Fruit fly (Drosophila melanogaster) whole organism, wandering third instar larva: ENCODE data around the gene CG4041.
A peak's percentile ranks its signal among the peaks of the same experiment; 100 is the strongest.

Source experiments
- Abd-B ChIP-seq: fragments of >200 bp; optimal IDR thresholded peaks from 2 replicates; lab custom pipeline; 2017; ENCODE audit warnings: missing biosample characterization, missing genetic modification characterization
- CG32264 ChIP-seq: fragments of 200-800 bp; sonication (Bioruptor generic); optimal IDR thresholded peaks from 2 replicates; lab custom pipeline; 2016; ENCODE audit warnings: missing biosample characterization, missing genetic modification characterization
- CG9705 ChIP-seq: fragments of 200-800 bp; sonication (Bioruptor generic); optimal IDR thresholded peaks from 2 replicates; lab custom pipeline; 2018; ENCODE audit warnings: missing biosample characterization, mild to moderate bottlenecking, missing genetic modification characterization
- CrebA ChIP-seq: fragments of 200-800 bp; sonication (Bioruptor generic); optimal IDR thresholded peaks from 2 replicates; lab custom pipeline; 2016; ENCODE audit warnings: missing biosample characterization, mild to moderate bottlenecking, missing genetic modification characterization, borderline replicate concordance
- Dfd ChIP-seq: fragments of >200 bp; optimal IDR thresholded peaks from 2 replicates; lab custom pipeline; 2017; ENCODE audit warnings: missing biosample characterization, missing genetic modification characterization
- Dif ChIP-seq: fragments of 200-275, 200-300 bp; sonication (Bioruptor generic); optimal IDR thresholded peaks from 2 replicates; lab custom pipeline; 2018; ENCODE audit warnings: missing biosample characterization, missing genetic modification characterization; ENCODE audit not compliant: partially characterized antibody
- GATAd ChIP-seq: sonication (Bioruptor generic); optimal IDR thresholded peaks from 2 replicates; lab custom pipeline; 2016; ENCODE audit warnings: missing biosample characterization, missing genetic modification characterization
- HLH106 ChIP-seq: fragments of 200-800 bp; optimal IDR thresholded peaks from 3 replicates; lab custom pipeline; 2019; ENCODE audit warnings: missing biosample characterization, mild to moderate bottlenecking, missing genetic modification characterization, moderate library complexity
- Hnf4 ChIP-seq: fragments of 200-800 bp; sonication (Bioruptor generic); optimal IDR thresholded peaks from 2 replicates; lab custom pipeline; 2016; ENCODE audit warnings: missing biosample characterization, mild to moderate bottlenecking, missing genetic modification characterization
- Hr78 ChIP-seq: fragments of >200 bp; optimal IDR thresholded peaks from 2 replicates; lab custom pipeline; 2017; ENCODE audit warnings: missing biosample characterization, missing genetic modification characterization
- Hr83 ChIP-seq: fragments of 200-300 bp; sonication (Bioruptor generic); optimal IDR thresholded peaks from 2 replicates; lab custom pipeline; 2016; ENCODE audit warnings: missing biosample characterization, mild to moderate bottlenecking, missing genetic modification characterization, moderate library complexity; ENCODE audit not compliant: poor library complexity, severe bottlenecking
- Jra ChIP-seq: sonication (Bioruptor generic); optimal IDR thresholded peaks from 2 replicates; lab custom pipeline; 2016; ENCODE audit warnings: missing biosample characterization, missing genetic modification characterization
- Mio ChIP-seq: sonication (Bioruptor generic); optimal IDR thresholded peaks from 2 replicates; lab custom pipeline; 2016; ENCODE audit warnings: missing biosample characterization, missing genetic modification characterization
- Myc ChIP-seq: fragments of >200 bp; optimal IDR thresholded peaks from 2 replicates; lab custom pipeline; 2017
- N ChIP-seq: fragments of >200 bp; optimal IDR thresholded peaks from 2 replicates; lab custom pipeline; 2018; ENCODE audit warnings: missing biosample characterization, missing external identifiers, missing genetic modification characterization
- OdsH ChIP-seq: fragments of 200-800 bp; sonication (Bioruptor generic); optimal IDR thresholded peaks from 2 replicates; lab custom pipeline; 2016; ENCODE audit warnings: missing biosample characterization, mild to moderate bottlenecking, missing genetic modification characterization
- Rel ChIP-seq, 2 experiments: fragments of 200-800 bp; sonication (Bioruptor generic) in 1 of 2; optimal IDR thresholded peaks; 2 replicates in 1 of 2; 3 replicates in 1 of 2; lab custom pipeline; 2016 to 2019; ENCODE audit warnings: mild to moderate bottlenecking in 2 of 2, missing biosample characterization in 2 of 2, missing genetic modification characterization in 2 of 2, moderate library complexity in 1 of 2
- Sp1 ChIP-seq: fragments of 200-800 bp; sonication (Bioruptor generic); optimal IDR thresholded peaks from 3 replicates; lab custom pipeline; 2019; ENCODE audit warnings: missing biosample characterization, mild to moderate bottlenecking, missing genetic modification characterization, moderate library complexity
- Vsx2 ChIP-seq: fragments of 200-300, 225-300 bp; sonication (Bioruptor generic); optimal IDR thresholded peaks from 2 replicates; lab custom pipeline; 2018; ENCODE audit warnings: missing biosample characterization, missing genetic modification characterization; ENCODE audit not compliant: partially characterized antibody
- br ChIP-seq: fragments of 200-800 bp; sonication (Bioruptor generic); optimal IDR thresholded peaks from 2 replicates; lab custom pipeline; 2016; ENCODE audit warnings: missing biosample characterization, missing genetic modification characterization
- brk ChIP-seq: fragments of 200-800 bp; sonication (Bioruptor generic); optimal IDR thresholded peaks from 2 replicates; lab custom pipeline; 2016; ENCODE audit warnings: missing biosample characterization, mild to moderate bottlenecking, missing genetic modification characterization
- dl ChIP-seq, 2 experiments: fragments of 175-275, 200-275 bp in 1 of 2; fragments of 200-275 bp in 1 of 2; sonication (Bioruptor generic); optimal IDR thresholded peaks; lab custom pipeline; 2018; ENCODE audit warnings: mild to moderate bottlenecking in 2 of 2, missing biosample characterization in 2 of 2, missing genetic modification characterization in 2 of 2, moderate library complexity in 2 of 2; ENCODE audit not compliant: partially characterized antibody in 2 of 2, insufficient read depth in 1 of 2
- dmrt93B ChIP-seq: fragments of 200-800 bp; sonication (Bioruptor generic); optimal IDR thresholded peaks from 2 replicates; lab custom pipeline; 2018; ENCODE audit warnings: missing biosample characterization, mild to moderate bottlenecking, missing genetic modification characterization
- dsf ChIP-seq: sonication (Bioruptor generic); optimal IDR thresholded peaks from 2 replicates; lab custom pipeline; 2016; ENCODE audit warnings: missing biosample characterization, missing genetic modification characterization, borderline replicate concordance
- ey ChIP-seq: fragments of 200-800 bp; sonication (Bioruptor generic); optimal IDR thresholded peaks from 2 replicates; lab custom pipeline; 2016; ENCODE audit warnings: missing biosample characterization, missing genetic modification characterization
- foxo ChIP-seq, 2 experiments: fragments of 200-800 bp; sonication (Bioruptor generic); optimal IDR thresholded peaks; 2 replicates in 1 of 2; 3 replicates in 1 of 2; lab custom pipeline; 2016 to 2017; ENCODE audit warnings: missing biosample characterization in 2 of 2, missing genetic modification characterization in 2 of 2
- fru ChIP-seq: fragments of 200-800 bp; sonication (Bioruptor generic); optimal IDR thresholded peaks from 3 replicates; lab custom pipeline; 2016; ENCODE audit warnings: missing biosample characterization, mild to moderate bottlenecking, missing genetic modification characterization
- h ChIP-seq: fragments of 200-800 bp; sonication (Bioruptor generic); optimal IDR thresholded peaks from 3 replicates; lab custom pipeline; 2016; ENCODE audit warnings: missing biosample characterization, mild to moderate bottlenecking, missing genetic modification characterization
- jim ChIP-seq: fragments of 175-275, 200-325 bp; sonication (Bioruptor generic); optimal IDR thresholded peaks from 2 replicates; lab custom pipeline; 2016; ENCODE audit warnings: missing biosample characterization, mild to moderate bottlenecking, missing genetic modification characterization
- lola ChIP-seq: fragments of >200 bp; optimal IDR thresholded peaks from 2 replicates; lab custom pipeline; 2017; ENCODE audit warnings: missing biosample characterization, missing genetic modification characterization
- pan ChIP-seq: fragments of >200 bp; optimal IDR thresholded peaks from 2 replicates; lab custom pipeline; 2017
- psq ChIP-seq: fragments of 200-800 bp; sonication (Bioruptor generic); optimal IDR thresholded peaks from 3 replicates; lab custom pipeline; 2017; ENCODE audit warnings: missing biosample characterization, mild to moderate bottlenecking, missing genetic modification characterization, moderate library complexity
- rgr ChIP-seq: fragments of 200-800 bp; sonication (Bioruptor generic); optimal IDR thresholded peaks from 3 replicates; lab custom pipeline; 2016; ENCODE audit warnings: missing biosample characterization, mild to moderate bottlenecking, missing genetic modification characterization
- sage ChIP-seq: fragments of 200-800 bp; sonication (Bioruptor generic); optimal IDR thresholded peaks from 2 replicates; lab custom pipeline; 2016; ENCODE audit warnings: missing biosample characterization, mild to moderate bottlenecking, missing genetic modification characterization
- sv ChIP-seq: fragments of 200-800 bp; sonication (Bioruptor generic); optimal IDR thresholded peaks from 3 replicates; lab custom pipeline; 2016; ENCODE audit warnings: missing biosample characterization, missing genetic modification characterization
- tai ChIP-seq: sonication (Bioruptor generic); optimal IDR thresholded peaks from 2 replicates; lab custom pipeline; 2016; ENCODE audit warnings: missing biosample characterization, missing genetic modification characterization
- usp ChIP-seq: fragments of >200 bp; optimal IDR thresholded peaks from 2 replicates; lab custom pipeline; 2017; ENCODE audit warnings: missing biosample characterization, missing genetic modification characterization
- woc ChIP-seq: sonication (Bioruptor generic); optimal IDR thresholded peaks from 2 replicates; lab custom pipeline; 2016; ENCODE audit warnings: missing biosample characterization, mild to moderate bottlenecking, missing genetic modification characterization

The CG4041 gene

DNA sequence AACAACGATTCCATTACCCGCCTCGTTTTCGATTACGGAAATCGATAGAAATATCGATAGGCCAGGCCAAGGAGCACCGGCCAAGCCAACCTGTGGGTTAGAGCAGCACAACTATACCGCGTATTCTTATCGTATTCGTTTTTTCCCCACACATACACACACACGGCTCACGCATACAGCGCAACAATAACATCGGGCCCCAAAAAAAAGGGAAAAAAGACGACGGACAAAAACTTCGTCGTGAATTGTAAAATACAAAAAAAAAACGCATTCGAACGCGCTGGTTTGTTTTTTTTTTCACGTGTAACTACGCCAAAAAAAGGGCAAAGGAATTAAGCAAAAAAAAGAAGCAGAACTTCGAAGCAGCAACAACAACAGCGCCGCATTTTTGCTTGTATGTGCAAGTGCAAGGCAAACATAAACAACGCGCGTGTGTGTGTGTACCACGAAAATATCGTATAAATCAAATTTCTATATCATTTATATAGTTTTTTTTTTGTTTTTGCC, 9.3 kb downstream of the CG4041 start, which contains the start of gene CG32772:
Gene CG32772, plus strand, starts transcription at position 177 of the 507 bp plus-strand sequence.
- TF ChIP-seq pan (lab: Kevin White, UChicago) = no peak
- TF ChIP-seq OdsH (GFP tag; lab: Kevin White, UChicago) = no peak
- TF ChIP-seq h = peak; percentile 61
- TF ChIP-seq Hnf4 (GFP tag; lab: Kevin White, UChicago) = peak; percentile 77
- peak; percentile 74 for TF ChIP-seq CG32264
- peak; percentile 2 for TF ChIP-seq Mio (GFP tag; lab: Kevin White, UChicago)
- peak; percentile 93 for TF ChIP-seq Rel (GFP tag; optimal IDR thresholded peaks at IDR 0.05; lab: Kevin White, UChicago)
- peak; percentile 79 for TF ChIP-seq Rel (tag; optimal IDR thresholded peaks at IDR 0.05; lab: Kevin White, UChicago)
- peak; percentile 99 for TF ChIP-seq jim (GFP tag; lab: Kevin White, UChicago)
- TF ChIP-seq CG9705 = peak; percentile 80
- no peak for TF ChIP-seq Hr78 (GFP tag; lab: Kevin White, UChicago)
- TF ChIP-seq lola = no peak
- no peak for TF ChIP-seq usp (GFP tag; lab: Kevin White, UChicago)
- no peak for TF ChIP-seq Myc (lab: Kevin White, UChicago)
- TF ChIP-seq woc (GFP tag; lab: Kevin White, UChicago) = peak; percentile 0
- peak; percentile 98 for TF ChIP-seq Sp1 (GFP tag; lab: Kevin White, UChicago)
- TF ChIP-seq rgr (GFP tag; lab: Kevin White, UChicago) = peak; percentile 54
- TF ChIP-seq brk (GFP tag; lab: Kevin White, UChicago) = no peak
- TF ChIP-seq Dfd = no peak
- peak; percentile 27 for TF ChIP-seq N (GFP tag; lab: Kevin White, UChicago)
- TF ChIP-seq dmrt93B (GFP tag; lab: Kevin White, UChicago) = peak; percentile 67
- no peak for TF ChIP-seq dsf (GFP tag; lab: Kevin White, UChicago)
- TF ChIP-seq foxo (GFP tag; optimal IDR thresholded peaks at IDR 0.05; lab: Kevin White, UChicago) = peak; percentile 32 to 86
- TF ChIP-seq fru (GFP tag; lab: Kevin White, UChicago) = peak; percentile 85
- TF ChIP-seq GATAd = no peak
- TF ChIP-seq Abd-B (GFP tag; lab: Kevin White, UChicago) = no peak
- no peak for TF ChIP-seq Dif (GFP tag; lab: Kevin White, UChicago)
- peak; percentile 61 for TF ChIP-seq psq (GFP tag; lab: Kevin White, UChicago)
- no peak for TF ChIP-seq Vsx2 (GFP tag; lab: Kevin White, UChicago)
- peak; percentile 80 for TF ChIP-seq br
- TF ChIP-seq Jra (GFP tag; lab: Kevin White, UChicago) = peak; percentile 40
- no peak for TF ChIP-seq Hr83 (GFP tag; lab: Kevin White, UChicago)
- TF ChIP-seq sage (GFP tag; lab: Kevin White, UChicago) = peak; percentile 79
- TF ChIP-seq tai (GFP tag; lab: Kevin White, UChicago) = no peak
- peak; percentile 59 for TF ChIP-seq HLH106 (tag; lab: Kevin White, UChicago)
- TF ChIP-seq ey (GFP tag; lab: Kevin White, UChicago) = no peak
- TF ChIP-seq dl (GFP tag; optimal IDR thresholded peaks at IDR 0.05; lab: Kevin White, UChicago; ENCODE audit: insufficient read depth in 1 of 2, partially characterized antibody in 2 of 2) = no peak
- TF ChIP-seq CrebA (GFP tag; lab: Kevin White, UChicago) = peak; percentile 98
- TF ChIP-seq sv (GFP tag; lab: Kevin White, UChicago) = no peak

DNA sequence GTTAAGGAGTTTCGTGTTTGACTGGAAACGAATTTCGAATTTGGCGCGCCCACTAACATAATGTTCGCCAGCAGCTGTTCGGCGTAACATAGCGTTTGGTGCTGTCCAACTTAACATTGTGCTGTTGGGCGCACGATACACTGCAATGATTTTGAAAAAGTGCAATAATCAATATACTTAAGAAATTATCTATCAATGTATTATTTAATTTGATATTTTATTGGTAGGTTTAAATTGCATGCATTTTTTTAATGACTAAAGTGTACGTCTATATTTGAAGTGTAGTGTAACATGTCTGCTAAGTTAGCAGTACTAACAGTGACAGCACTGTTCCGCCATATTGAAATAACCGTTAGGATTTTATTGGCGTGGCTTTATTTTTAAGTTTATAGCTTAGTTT, 11.7 kb downstream of the CG4041 start, which contains the start of gene CG6927:
Gene CG6927, plus strand, starts transcription at position 328 of the 400 bp plus-strand sequence.
- no peak for TF ChIP-seq CG9705
- TF ChIP-seq usp (GFP tag; lab: Kevin White, UChicago) = no peak
- TF ChIP-seq br = no peak
- TF ChIP-seq GATAd = no peak
- peak; percentile 81 for TF ChIP-seq tai (GFP tag; lab: Kevin White, UChicago)
- no peak for TF ChIP-seq Dif (GFP tag; lab: Kevin White, UChicago)
- TF ChIP-seq jim (GFP tag; lab: Kevin White, UChicago) = no peak
- peak; percentile 30 for TF ChIP-seq CrebA (GFP tag; lab: Kevin White, UChicago)
- TF ChIP-seq dsf (GFP tag; lab: Kevin White, UChicago) = no peak
- peak; percentile 61 for TF ChIP-seq rgr (GFP tag; lab: Kevin White, UChicago)
- TF ChIP-seq Dfd = no peak
- TF ChIP-seq CG32264 = no peak
- TF ChIP-seq lola = no peak
- TF ChIP-seq foxo (GFP tag; optimal IDR thresholded peaks at IDR 0.05; lab: Kevin White, UChicago) = peak in 1 of 2 experiments; percentile 91
- no peak for TF ChIP-seq Hr83 (GFP tag; lab: Kevin White, UChicago)
- TF ChIP-seq pan (lab: Kevin White, UChicago) = no peak
- no peak for TF ChIP-seq Hr78 (GFP tag; lab: Kevin White, UChicago)
- peak; percentile 28 for TF ChIP-seq Hnf4 (GFP tag; lab: Kevin White, UChicago)
- no peak for TF ChIP-seq Mio (GFP tag; lab: Kevin White, UChicago)
- TF ChIP-seq h = peak; percentile 47
- TF ChIP-seq brk (GFP tag; lab: Kevin White, UChicago) = no peak
- no peak for TF ChIP-seq sv (GFP tag; lab: Kevin White, UChicago)
- no peak for TF ChIP-seq N (GFP tag; lab: Kevin White, UChicago)
- peak; percentile 31 for TF ChIP-seq ey (GFP tag; lab: Kevin White, UChicago)
- TF ChIP-seq dmrt93B (GFP tag; lab: Kevin White, UChicago) = peak; percentile 67
- peak; percentile 84 for TF ChIP-seq HLH106 (tag; lab: Kevin White, UChicago)
- peak; percentile 82 for TF ChIP-seq fru (GFP tag; lab: Kevin White, UChicago)
- no peak for TF ChIP-seq Rel (GFP tag; optimal IDR thresholded peaks at IDR 0.05; lab: Kevin White, UChicago)
- peak; percentile 28 for TF ChIP-seq Rel (tag; optimal IDR thresholded peaks at IDR 0.05; lab: Kevin White, UChicago)
- TF ChIP-seq OdsH (GFP tag; lab: Kevin White, UChicago) = peak; percentile 47
- peak; percentile 56 for TF ChIP-seq psq (GFP tag; lab: Kevin White, UChicago)
- peak; percentile 81 for TF ChIP-seq Sp1 (GFP tag; lab: Kevin White, UChicago)
- TF ChIP-seq woc (GFP tag; lab: Kevin White, UChicago) = no peak
- TF ChIP-seq Myc (lab: Kevin White, UChicago) = no peak
- TF ChIP-seq Vsx2 (GFP tag; lab: Kevin White, UChicago) = no peak
- no peak for TF ChIP-seq sage (GFP tag; lab: Kevin White, UChicago)
- no peak for TF ChIP-seq Jra (GFP tag; lab: Kevin White, UChicago)
- TF ChIP-seq dl (GFP tag; optimal IDR thresholded peaks at IDR 0.05; lab: Kevin White, UChicago; ENCODE audit: insufficient read depth in 1 of 2, partially characterized antibody in 2 of 2) = no peak
- no peak for TF ChIP-seq Abd-B (GFP tag; lab: Kevin White, UChicago)
